Fruit fly (Drosophila melanogaster): ENCODE measurements around the gene CG42713.

The CG42713 gene

DNA sequence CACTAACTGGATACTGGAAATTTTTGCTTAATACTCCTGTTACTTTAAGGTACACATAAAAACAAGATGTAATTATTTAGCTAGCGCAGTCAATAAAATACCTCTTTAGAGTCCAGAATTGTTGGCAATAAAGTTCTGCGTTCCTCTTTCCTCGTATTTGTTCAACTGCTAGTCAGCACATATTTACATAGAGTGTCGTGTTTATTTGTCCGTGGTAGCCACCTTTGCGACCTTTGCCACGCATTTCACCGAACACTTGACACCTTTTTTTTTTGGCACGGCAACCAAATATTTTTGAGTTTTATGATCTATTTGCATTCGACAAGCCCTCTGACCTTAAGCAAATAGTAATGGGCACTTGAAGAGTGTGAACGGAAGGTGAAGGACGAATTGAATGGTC is 45.3 kb upstream of the CG42713 start (continued):
- TF ChIP-seq so (GFP tag; IDR thresholded peaks at IDR 0.05) (peak; percentile 63; the same call in 1 of the 3 replicates), Mad (GFP tag; optimal IDR thresholded peaks at IDR 0.05) (peak; percentile 84), Hey (tag; optimal IDR thresholded peaks at IDR 0.05) (peak; percentile 71), ato (GFP tag; IDR thresholded peaks at IDR 0.05; ENCODE audit: partially characterized antibody) (no peak), inv (GFP tag; IDR thresholded peaks at IDR 0.05; ENCODE audit: partially characterized antibody) (no peak), CG10366 (GFP tag; IDR thresholded peaks at IDR 0.05) (no peak), Nf-YB (GFP tag; optimal IDR thresholded peaks at IDR 0.05) (peak; percentile 67), p53 (GFP tag; optimal IDR thresholded peaks at IDR 0.05) (peak; percentile 32), stc (GFP tag; IDR thresholded peaks at IDR 0.05) (peak; percentile 33; the same call in 1 of the 2 replicates), E2f2 (GFP tag; IDR thresholded peaks at IDR 0.05) (peak; percentile 46; the same call in 1 of the 2 replicates), Med (GFP tag) (peak; percentile 96), da (GFP tag; optimal IDR thresholded peaks at IDR 0.05) (peak; percentile 89), eve (GFP tag; optimal IDR thresholded peaks at IDR 0.05) (peak in 1 of 2 experiments; percentile 56), tap (tag; optimal IDR thresholded peaks at IDR 0.05) (no peak), Hsf (GFP tag; optimal IDR thresholded peaks at IDR 0.05) (peak; percentile 67), CG6689 (GFP tag; IDR thresholded peaks at IDR 0.05) (peak; percentile 24; the same call in 1 of the 2 replicates), CG8290 (GFP tag; optimal IDR thresholded peaks at IDR 0.05) (peak; percentile 37), CG8290 (tag; optimal IDR thresholded peaks at IDR 0.05) (peak; percentile 73 to 78), CG4617 (GFP tag; optimal IDR thresholded peaks at IDR 0.05; ENCODE audit: borderline replicate concordance) (peak; percentile 32), onecut (GFP tag; IDR thresholded peaks at IDR 0.05) (peak; percentile 55), Blimp-1 (GFP tag; optimal IDR thresholded peaks at IDR 0.05) (peak; percentile 45), Drgx (GFP tag; IDR thresholded peaks at IDR 0.05) (no peak), CG1792 (GFP tag; optimal IDR thresholded peaks at IDR 0.05) (peak; percentile 62), usp (GFP tag; optimal IDR thresholded peaks at IDR 0.05) (no peak), CG11560 (tag; IDR thresholded peaks at IDR 0.05) (no peak; the same call in 2 of the 3 replicates), CG30403 (GFP tag; optimal IDR thresholded peaks at IDR 0.05) (peak; percentile 50), NC2β (GFP tag; optimal IDR thresholded peaks at IDR 0.05) (peak; percentile 93), CG8359 (GFP tag; optimal IDR thresholded peaks at IDR 0.05; ENCODE audit: borderline replicate concordance) (peak; percentile 67), HmgD (GFP tag; optimal IDR thresholded peaks at IDR 0.05) (peak; percentile 5), CG15601 (tag; optimal IDR thresholded peaks at IDR 0.05) (peak; percentile 63), dmrt99B (tag; optimal IDR thresholded peaks at IDR 0.05) (peak; percentile 30), CG7271 (tag; optimal IDR thresholded peaks at IDR 0.05) (peak; percentile 94), peb (GFP tag; IDR thresholded peaks at IDR 0.05) (no peak), Meics (GFP tag; optimal IDR thresholded peaks at IDR 0.05) (peak; percentile 60), CG4820 (GFP tag; optimal IDR thresholded peaks at IDR 0.05) (peak; percentile 44), CG15696 (tag; optimal IDR thresholded peaks at IDR 0.05) (peak; percentile 93), CG10565 (GFP tag; optimal IDR thresholded peaks at IDR 0.05) (no peak), CG10147 (GFP tag; optimal IDR thresholded peaks at IDR 0.05) (no peak), H2.0 (GFP tag; IDR thresholded peaks at IDR 0.05) (no peak), Vsx1 (GFP tag; optimal IDR thresholded peaks at IDR 0.05) (peak; percentile 87), Bteb2 (GFP tag; optimal IDR thresholded peaks at IDR 0.05) (peak; percentile 59), CG7928 (GFP tag; optimal IDR thresholded peaks at IDR 0.05) (peak; percentile 35), Hr3 (GFP tag; optimal IDR thresholded peaks at IDR 0.05) (peak; percentile 57), ranshi (GFP tag; IDR thresholded peaks at IDR 0.05) (peak; percentile 41; the same call in 1 of the 2 replicates), Atf3 (GFP tag; optimal IDR thresholded peaks at IDR 0.05) (peak; percentile 56), CG8765 (GFP tag; IDR thresholded peaks at IDR 0.05) (no peak), CG13296 (GFP tag; optimal IDR thresholded peaks at IDR 0.05) (no peak), MBD-R2 (GFP tag; IDR thresholded peaks at IDR 0.05) (no peak), Dp (GFP tag; optimal IDR thresholded peaks at IDR 0.05) (no peak), CG18011 (GFP tag; optimal IDR thresholded peaks at IDR 0.05) (peak; percentile 65), bigmax (GFP tag; optimal IDR thresholded peaks at IDR 0.05) (peak; percentile 2)

Data from whole organism, embryonic.